Fruit fly (Drosophila melanogaster) whole organism, embryonic: ENCODE results near the gene CG7785.

ENCODE experiments used
- CG11723 ChIP-seq: fragments of 200-800 bp; sonication (Bioruptor generic); optimal IDR thresholded peaks from 2 replicates; lab custom pipeline; 2017; ENCODE audit warnings: missing biosample characterization, mild to moderate bottlenecking, missing genetic modification characterization
- CG16863 ChIP-seq: fragments of 200-800 bp; sonication (Bioruptor generic); optimal IDR thresholded peaks from 3 replicates; lab custom pipeline; 2016; ENCODE audit warnings: missing biosample characterization, missing genetic modification characterization
- Mad ChIP-seq: fragments of 200-800 bp; sonication (Bioruptor generic); optimal IDR thresholded peaks from 2 replicates; lab custom pipeline; 2016; ENCODE audit warnings: missing biosample characterization, missing genetic modification characterization
- mld ChIP-seq: fragments of 200-800 bp; sonication (Bioruptor generic); IDR thresholded peaks from 3 replicates; pipeline ENCODE4 v1.3.6; 2022; ENCODE audit warnings: missing biosample characterization, missing genetic modification characterization; ENCODE audit not compliant: partially characterized antibody
- usp ChIP-seq: fragments of >200 bp; optimal IDR thresholded peaks from 2 replicates; lab custom pipeline; 2017; ENCODE audit warnings: missing biosample characterization, missing genetic modification characterization

dm6 chr3R:18029105-18029504 lies 7.7 kb downstream of the CG7785 start:
- TF ChIP-seq CG16863 (GFP tag; lab: Kevin White, UChicago), result no peak
- no peak for TF ChIP-seq CG11723
- TF ChIP-seq usp (GFP tag; lab: Kevin White, UChicago), result no peak
- no peak for TF ChIP-seq Mad (GFP tag; lab: Kevin White, UChicago)
- no peak for TF ChIP-seq mld (GFP tag; lab: Robert Waterston, UW)
